Worm (Caenorhabditis elegans) whole organism, L3 larva: Measurements from ENCODE around the gene akt-1.

Source experiments
- R02D3.7 ChIP-seq: fragments of 150-350 bp; optimal IDR thresholded peaks from 2 replicates; lab custom pipeline; 2014; ENCODE audit warnings: missing biosample characterization, missing genetic modification characterization
- ZK546.5 ChIP-seq: sonication (generic microtip); optimal IDR thresholded peaks from 2 replicates; lab custom pipeline; 2017; ENCODE audit warnings: missing biosample characterization, missing genetic modification characterization
- aly-2 ChIP-seq: fragments of 150-350 bp; optimal IDR thresholded peaks from 2 replicates; lab custom pipeline; 2014; ENCODE audit warnings: missing biosample characterization, missing genetic modification characterization
- ama-1 ChIP-seq: fragments of 150-350 bp; optimal IDR thresholded peaks from 2 replicates; lab custom pipeline; 2018
- ceh-28 ChIP-seq: fragments of 150-350 bp; optimal IDR thresholded peaks from 2 replicates; lab custom pipeline; 2014; ENCODE audit warnings: missing biosample characterization, missing genetic modification reagents, missing genetic modification characterization
- ceh-82 ChIP-seq: fragments of 150-350 bp; optimal IDR thresholded peaks from 2 replicates; lab custom pipeline; 2014; ENCODE audit warnings: missing biosample characterization, missing genetic modification characterization
- ceh-9 ChIP-seq: sonication (generic microtip); optimal IDR thresholded peaks from 2 replicates; lab custom pipeline; 2018; ENCODE audit warnings: missing biosample characterization, missing genetic modification characterization
- daf-12 ChIP-seq: fragments of 150-350 bp; optimal IDR thresholded peaks from 2 replicates; lab custom pipeline; 2014; ENCODE audit warnings: missing biosample characterization, missing genetic modification reagents, missing genetic modification characterization
- egl-5 ChIP-seq: fragments of 150-350 bp; optimal IDR thresholded peaks from 2 replicates; lab custom pipeline; 2017; ENCODE audit warnings: missing biosample characterization, missing genetic modification reagents, missing genetic modification characterization, inconsistent platforms
- elt-2 ChIP-seq: sonication (generic microtip); optimal IDR thresholded peaks from 2 replicates; lab custom pipeline; 2016; ENCODE audit warnings: missing genetic modification reagents, mild to moderate bottlenecking, missing genetic modification characterization, missing compliant biosample characterization
- elt-3 ChIP-seq, 3 experiments: fragments of 150-350 bp in 1 of 3; sonication (generic microtip) in 2 of 3; optimal IDR thresholded peaks; 2 replicates in 2 of 3; 4 replicates in 1 of 3; lab custom pipeline; 2014 to 2017; ENCODE audit warnings: missing biosample characterization in 3 of 3, missing genetic modification characterization in 3 of 3
- eor-1 ChIP-seq, 2 experiments: fragments of 150-350 bp; optimal IDR thresholded peaks; 2 replicates each; lab custom pipeline; 2014 to 2018; ENCODE audit warnings: missing biosample characterization in 2 of 2, missing genetic modification characterization in 2 of 2
- fkh-10 ChIP-seq: sonication (generic microtip); optimal IDR thresholded peaks from 2 replicates; lab custom pipeline; 2017; ENCODE audit warnings: missing biosample characterization, missing genetic modification reagents, missing genetic modification characterization
- fkh-2 ChIP-seq: fragments of 150-350 bp; optimal IDR thresholded peaks from 2 replicates; lab custom pipeline; 2014; ENCODE audit warnings: missing biosample characterization, missing genetic modification reagents, missing genetic modification characterization
- hmg-11 ChIP-seq: sonication (generic microtip); optimal IDR thresholded peaks from 2 replicates; lab custom pipeline; 2016; ENCODE audit warnings: missing genetic modification characterization, missing compliant biosample characterization
- jun-1 ChIP-seq: fragments of 150-350 bp; optimal IDR thresholded peaks from 2 replicates; lab custom pipeline; 2014; ENCODE audit warnings: missing biosample characterization, missing genetic modification reagents, missing genetic modification characterization
- lin-15B ChIP-seq: fragments of 150-350 bp; optimal IDR thresholded peaks from 2 replicates; lab custom pipeline; 2014; ENCODE audit warnings: missing biosample characterization, missing genetic modification characterization
- lin-39 ChIP-seq: fragments of 150-350 bp; optimal IDR thresholded peaks from 2 replicates; lab custom pipeline; 2018; ENCODE audit warnings: missing biosample characterization, missing genetic modification reagents, missing genetic modification characterization
- lsy-12 ChIP-seq: sonication (generic microtip); optimal IDR thresholded peaks from 2 replicates; lab custom pipeline; 2016; ENCODE audit warnings: mild to moderate bottlenecking, missing genetic modification characterization, missing compliant biosample characterization
- nfya-1 ChIP-seq: sonication (generic microtip); optimal IDR thresholded peaks from 2 replicates; lab custom pipeline; 2017; ENCODE audit warnings: missing genetic modification characterization, mild to moderate bottlenecking, missing compliant biosample characterization, antibody characterized with exemption, moderate library complexity; ENCODE audit not compliant: insufficient read depth
- nhr-12 ChIP-seq: fragments of 150-350 bp; optimal IDR thresholded peaks from 2 replicates; lab custom pipeline; 2014; ENCODE audit warnings: missing biosample characterization, missing genetic modification characterization
- nhr-23 ChIP-seq: fragments of 150-350 bp; optimal IDR thresholded peaks from 2 replicates; lab custom pipeline; 2014; ENCODE audit warnings: missing biosample characterization, missing genetic modification reagents, missing genetic modification characterization
- nhr-237 ChIP-seq: fragments of 150-350 bp; optimal IDR thresholded peaks from 2 replicates; lab custom pipeline; 2014; ENCODE audit warnings: missing biosample characterization, missing genetic modification characterization
- nhr-25 ChIP-seq: sonication (generic microtip); optimal IDR thresholded peaks from 2 replicates; lab custom pipeline; 2017; ENCODE audit warnings: missing biosample characterization, missing genetic modification characterization
- nhr-43 ChIP-seq: sonication (generic microtip); optimal IDR thresholded peaks from 2 replicates; lab custom pipeline; 2016; ENCODE audit warnings: mild to moderate bottlenecking, missing genetic modification characterization, missing compliant biosample characterization; ENCODE audit not compliant: poor library complexity, severe bottlenecking
- nhr-67 ChIP-seq: fragments of 150-350 bp; optimal IDR thresholded peaks from 2 replicates; lab custom pipeline; 2014; ENCODE audit warnings: missing biosample characterization, missing genetic modification characterization
- nhr-76 ChIP-seq: fragments of 150-350 bp; sonication (generic microtip); optimal IDR thresholded peaks from 5 replicates; lab custom pipeline; 2014; ENCODE audit warnings: missing biosample characterization, missing genetic modification characterization
- nhr-77 ChIP-seq: fragments of 150-350 bp; optimal IDR thresholded peaks from 2 replicates; lab custom pipeline; 2014; ENCODE audit warnings: missing biosample characterization, missing genetic modification characterization
- pha-4 ChIP-seq: fragments of 150-350 bp; optimal IDR thresholded peaks from 2 replicates; lab custom pipeline; 2014; ENCODE audit warnings: missing biosample characterization, missing genetic modification reagents, missing genetic modification characterization
- pqm-1 ChIP-seq: fragments of 150-350 bp; optimal IDR thresholded peaks from 2 replicates; lab custom pipeline; 2017; ENCODE audit warnings: missing biosample characterization, missing genetic modification characterization, inconsistent platforms
- sea-2 ChIP-seq: fragments of 150-350 bp; sonication (generic microtip); optimal IDR thresholded peaks from 4 replicates; lab custom pipeline; 2014; ENCODE audit warnings: missing biosample characterization, missing genetic modification reagents, missing genetic modification characterization
- skn-1 ChIP-seq: fragments of 150-350 bp; optimal IDR thresholded peaks from 2 replicates; lab custom pipeline; 2014; ENCODE audit warnings: missing biosample characterization, missing genetic modification characterization
- snpc-4 ChIP-seq: fragments of 150-350 bp; optimal IDR thresholded peaks from 2 replicates; lab custom pipeline; 2014; ENCODE audit warnings: missing biosample characterization, missing genetic modification characterization
- tbx-2 ChIP-seq: sonication (generic microtip); optimal IDR thresholded peaks from 2 replicates; lab custom pipeline; 2016; ENCODE audit warnings: mild to moderate bottlenecking, missing genetic modification characterization, missing compliant biosample characterization
- unc-62 ChIP-seq: fragments of 150-350 bp; sonication (generic microtip); optimal IDR thresholded peaks from 4 replicates; lab custom pipeline; 2014; ENCODE audit warnings: missing biosample characterization, missing genetic modification reagents, missing genetic modification characterization
- zag-1 ChIP-seq: fragments of 150-350 bp; optimal IDR thresholded peaks from 2 replicates; lab custom pipeline; 2014; ENCODE audit warnings: missing biosample characterization, missing genetic modification characterization
- ztf-4 ChIP-seq: fragments of 150-350 bp; optimal IDR thresholded peaks from 2 replicates; lab custom pipeline; 2014; ENCODE audit warnings: missing biosample characterization, missing genetic modification characterization

akt-1 gene

ce11 chrV:10204863-10205338 is 43.8 kb upstream of the akt-1 start, which contains the start of the genes ZK856.19 and ZK856.11:
Gene ZK856.19, minus strand, starts transcription at chrV:10204913.
Gene ZK856.11, minus strand, starts transcription at chrV:10204938.
- no peak for TF ChIP-seq nhr-76 (tag; lab: Kevin White, UChicago)
- TF ChIP-seq ceh-9 (tag; lab: Kevin White, UChicago), result no peak
- TF ChIP-seq lsy-12 (tag; lab: Kevin White, UChicago), result peak; percentile 68
- peak; percentile 61 for TF ChIP-seq nfya-1
- TF ChIP-seq ZK546.5 (tag; lab: Kevin White, UChicago), result no peak
- TF ChIP-seq pha-4 (tag; lab: Kevin White, UChicago), result peak; percentile 88
- TF ChIP-seq fkh-2 (tag; lab: Kevin White, UChicago), result no peak
- peak; percentile 33 for TF ChIP-seq ceh-28 (tag; lab: Kevin White, UChicago)
- peak; percentile 29 for TF ChIP-seq tbx-2
- peak; percentile 60 for TF ChIP-seq snpc-4
- no peak for TF ChIP-seq lin-39 (tag; lab: Kevin White, UChicago)
- peak; percentile 30 for TF ChIP-seq pqm-1 (tag; lab: Kevin White, UChicago)
- no peak for TF ChIP-seq skn-1 (tag; lab: Kevin White, UChicago)
- TF ChIP-seq sea-2 (GFP tag; lab: Kevin White, UChicago), result no peak
- peak; percentile 59 for TF ChIP-seq nhr-43 (tag; lab: Kevin White, UChicago)
- no peak for TF ChIP-seq egl-5 (tag; lab: Kevin White, UChicago)
- TF ChIP-seq hmg-11 (tag; lab: Kevin White, UChicago), result peak; percentile 28
- peak; percentile 39 for TF ChIP-seq jun-1
- peak; percentile 86 for TF ChIP-seq R02D3.7 (tag; lab: Kevin White, UChicago)
- no peak for TF ChIP-seq nhr-237 (tag; lab: Kevin White, UChicago)
- no peak for TF ChIP-seq ceh-82 (tag; lab: Kevin White, UChicago)
- TF ChIP-seq fkh-10 (GFP tag; lab: Kevin White, UChicago), result peak; percentile 28
- no peak for TF ChIP-seq eor-1 (tag; optimal IDR thresholded peaks at IDR 0.05; lab: Kevin White, UChicago)
- TF ChIP-seq ama-1 (lab: Kevin White, UChicago), result no peak
- TF ChIP-seq ztf-4 (tag; lab: Kevin White, UChicago), result no peak
- no peak for TF ChIP-seq zag-1 (tag; lab: Kevin White, UChicago)
- TF ChIP-seq lin-15B (tag; lab: Kevin White, UChicago), result peak; percentile 92
- peak; percentile 43 for TF ChIP-seq elt-2 (tag; lab: Kevin White, UChicago)
- peak; percentile 68 for TF ChIP-seq nhr-23 (tag; lab: Kevin White, UChicago)
- no peak for TF ChIP-seq daf-12 (tag; lab: Kevin White, UChicago)
- no peak for TF ChIP-seq elt-3 (tag; optimal IDR thresholded peaks at IDR 0.05; lab: Kevin White, UChicago)

ce11 chrV:10205483-10205882 is 43.2 kb upstream of the akt-1 start, which contains the start of gene ZK856.16:
Gene ZK856.16, minus strand, starts transcription at chrV:10205583.
- TF ChIP-seq nhr-25 (tag; lab: Kevin White, UChicago) (no peak), sea-2 (GFP tag; lab: Kevin White, UChicago) (no peak), nhr-43 (tag; lab: Kevin White, UChicago) (no peak), R02D3.7 (tag; lab: Kevin White, UChicago) (no peak), fkh-2 (tag; lab: Kevin White, UChicago) (no peak), nhr-12 (tag; lab: Kevin White, UChicago) (no peak), aly-2 (tag; lab: Kevin White, UChicago) (no peak), tbx-2 (no peak), nhr-77 (tag; lab: Kevin White, UChicago) (no peak), nhr-67 (tag; lab: Kevin White, UChicago) (no peak), unc-62 (GFP tag; lab: Kevin White, UChicago) (no peak)

- TF ChIP-seq nhr-67 (tag; lab: Kevin White, UChicago) (no peak), ama-1 (lab: Kevin White, UChicago) (no peak)
These were observed 42.2 kb upstream of the akt-1 start, which contains the start of gene rpc-25 for ce11 chrV:10206502-10206901. Gene rpc-25, minus strand, starts transcription at chrV:10206602.
